Fruit fly (Drosophila melanogaster) whole organism, embryonic: ENCODE results near the gene CG7058.
A peak's percentile ranks its signal among the peaks of the same experiment; 100 is the strongest.

ENCODE experiments used
- Aef1 ChIP-seq: fragments of 200-800 bp; sonication (Bioruptor generic); IDR thresholded peaks from 3 replicates; pipeline ENCODE4 v1.3.6; 2022; ENCODE audit warnings: missing biosample characterization, missing genetic modification characterization
- Awh ChIP-seq: fragments of 200-800 bp; sonication (Bioruptor generic); IDR thresholded peaks from 2 replicates; pipeline ENCODE4, ENCODE4 v1.3.6; 2022; ENCODE audit warnings: missing biosample characterization, missing genetic modification characterization
- CG11695 ChIP-seq: fragments of 200-800 bp; sonication (Bioruptor generic); IDR thresholded peaks from 3 replicates; pipeline ENCODE4 v1.3.6; 2022; ENCODE audit warnings: missing biosample characterization, missing genetic modification characterization
- CG13624 ChIP-seq: fragments of 200-800 bp; sonication (Bioruptor generic); optimal IDR thresholded peaks from 2 replicates; lab custom pipeline; 2016; ENCODE audit warnings: missing biosample characterization, missing genetic modification characterization
- CG14050 ChIP-seq: fragments of 200-800 bp; sonication (Bioruptor generic); IDR thresholded peaks from 3 replicates; pipeline ENCODE4 v1.3.6; 2022; ENCODE audit warnings: missing biosample characterization, missing genetic modification characterization
- CG15011 ChIP-seq: fragments of 200-800 bp; sonication (Bioruptor generic); optimal IDR thresholded peaks from 3 replicates; lab custom pipeline; 2018; ENCODE audit warnings: missing biosample characterization, mild to moderate bottlenecking, missing genetic modification characterization
- CG15269 ChIP-seq: fragments of 200-800 bp; sonication (Bioruptor generic); optimal IDR thresholded peaks from 2 replicates; lab custom pipeline; 2018; ENCODE audit warnings: missing biosample characterization, mild to moderate bottlenecking, missing genetic modification characterization, moderate library complexity
- CG1602 ChIP-seq: fragments of 200-800 bp; sonication (Bioruptor generic); optimal IDR thresholded peaks from 3 replicates; lab custom pipeline; 2016; ENCODE audit warnings: missing biosample characterization, missing genetic modification characterization
- CG17186 ChIP-seq: fragments of 200-800 bp; sonication (Bioruptor generic); optimal IDR thresholded peaks from 3 replicates; lab custom pipeline; 2017; ENCODE audit warnings: missing biosample characterization, missing genetic modification reagents, missing genetic modification characterization
- CG18599 ChIP-seq: fragments of 200-800 bp; sonication (Bioruptor generic); optimal IDR thresholded peaks from 3 replicates; lab custom pipeline; 2017; ENCODE audit warnings: missing biosample characterization, missing genetic modification characterization, mild to moderate bottlenecking, moderate library complexity, missing genetic modification reagents
- CG18764 ChIP-seq: fragments of 200-800 bp; sonication (Bioruptor generic); optimal IDR thresholded peaks from 3 replicates; lab custom pipeline; 2016; ENCODE audit warnings: missing biosample characterization, missing genetic modification characterization
- CG32767 ChIP-seq: fragments of 200-800 bp; sonication (Bioruptor generic); IDR thresholded peaks from 2 replicates; pipeline ENCODE4 v1.3.6; 2022; ENCODE audit warnings: missing biosample characterization, missing genetic modification characterization
- CG34422 ChIP-seq: fragments of 200-800 bp; sonication (Bioruptor generic); IDR thresholded peaks from 3 replicates; pipeline ENCODE4 v1.3.6; 2022; ENCODE audit warnings: missing biosample characterization, missing genetic modification characterization
- CG4360 ChIP-seq: fragments of 200-800 bp; sonication (Bioruptor generic); IDR thresholded peaks from 2 replicates; pipeline ENCODE4 v1.3.6; 2022; ENCODE audit warnings: missing biosample characterization, missing genetic modification characterization
- CG4424 ChIP-seq: fragments of 200-800 bp; sonication (Bioruptor generic); optimal IDR thresholded peaks from 3 replicates; lab custom pipeline; 2016; ENCODE audit warnings: missing biosample characterization, missing genetic modification characterization
- CG4730 ChIP-seq: fragments of 200-800 bp; sonication (Bioruptor generic); IDR thresholded peaks from 2 replicates; pipeline ENCODE4 v1.3.6; 2022; ENCODE audit warnings: missing biosample characterization, missing genetic modification characterization
- CG6683 ChIP-seq: fragments of 200-800 bp; sonication (Bioruptor generic); optimal IDR thresholded peaks from 2 replicates; lab custom pipeline; 2017; ENCODE audit warnings: missing biosample characterization, mild to moderate bottlenecking, missing genetic modification characterization, missing genetic modification reagents
- CG6791 ChIP-seq: fragments of 200-800 bp; sonication (Bioruptor generic); IDR thresholded peaks from 3 replicates; pipeline ENCODE4 v1.3.6; 2022; ENCODE audit warnings: missing biosample characterization, missing genetic modification characterization; ENCODE audit not compliant: partially characterized antibody
- CG8924 ChIP-seq: fragments of 200-800 bp; optimal IDR thresholded peaks from 3 replicates; lab custom pipeline; 2019; ENCODE audit warnings: missing biosample characterization, mild to moderate bottlenecking, missing genetic modification characterization, moderate library complexity
- CG9215 ChIP-seq: fragments of 200-800 bp; sonication (Bioruptor generic); IDR thresholded peaks from 2 replicates; pipeline ENCODE4 v1.3.6; 2022; ENCODE audit warnings: missing biosample characterization, missing genetic modification characterization
- CG9609 ChIP-seq: fragments of 200-800 bp; sonication (Bioruptor generic); optimal IDR thresholded peaks from 3 replicates; lab custom pipeline; 2016; ENCODE audit warnings: missing biosample characterization, missing genetic modification characterization
- Chrac-16 ChIP-seq: fragments of 200-800 bp; sonication (Bioruptor generic); optimal IDR thresholded peaks from 3 replicates; lab custom pipeline; 2016; ENCODE audit warnings: missing biosample characterization, missing genetic modification characterization
- CoRest ChIP-seq: fragments of 200-800 bp; sonication (Bioruptor generic); optimal IDR thresholded peaks from 3 replicates; lab custom pipeline; 2018; ENCODE audit warnings: missing biosample characterization, mild to moderate bottlenecking, missing genetic modification characterization, moderate library complexity
- CrebB ChIP-seq: fragments of 200-800 bp; sonication (Bioruptor generic); optimal IDR thresholded peaks from 3 replicates; lab custom pipeline; 2018; ENCODE audit warnings: missing biosample characterization, mild to moderate bottlenecking, missing genetic modification characterization
- Doc2 ChIP-seq: fragments of 200-800 bp; sonication (Bioruptor generic); IDR thresholded peaks from 2 replicates; pipeline ENCODE4 v1.3.6; 2022; ENCODE audit warnings: missing biosample characterization, missing genetic modification characterization
- Dref ChIP-seq: fragments of 200-800 bp; sonication (Bioruptor generic); IDR thresholded peaks from 2 replicates; pipeline ENCODE4 v1.3.6; 2022; ENCODE audit warnings: missing biosample characterization, missing genetic modification characterization
- Ets97D ChIP-seq: fragments of 200-800 bp; sonication (Bioruptor generic); optimal IDR thresholded peaks from 3 replicates; lab custom pipeline; 2016; ENCODE audit warnings: missing biosample characterization, missing genetic modification characterization
- Fer1 ChIP-seq: fragments of 200-800 bp; sonication (Bioruptor generic); optimal IDR thresholded peaks from 2 replicates; lab custom pipeline; 2017; ENCODE audit warnings: missing biosample characterization, mild to moderate bottlenecking, missing genetic modification characterization
- H15 ChIP-seq: fragments of 200-800 bp; sonication (Bioruptor generic); IDR thresholded peaks from 3 replicates; pipeline ENCODE4 v1.3.6; 2022; ENCODE audit warnings: missing biosample characterization, missing genetic modification characterization
- HLH3B ChIP-seq: fragments of 200-800 bp; sonication (Bioruptor generic); IDR thresholded peaks from 2 replicates; pipeline ENCODE4 v1.3.6; 2022; ENCODE audit warnings: missing biosample characterization, missing genetic modification characterization
- Hr3 ChIP-seq: fragments of 200-800 bp; sonication (Bioruptor generic); optimal IDR thresholded peaks from 3 replicates; lab custom pipeline; 2016; ENCODE audit warnings: missing biosample characterization, missing genetic modification characterization
- Hr39 ChIP-seq: fragments of >200 bp; optimal IDR thresholded peaks from 2 replicates; lab custom pipeline; 2017
- Hsf ChIP-seq: fragments of 200-800 bp; sonication (Bioruptor generic); optimal IDR thresholded peaks from 3 replicates; lab custom pipeline; 2016; ENCODE audit warnings: missing biosample characterization, missing genetic modification characterization
- Lhr ChIP-seq: fragments of 200-800 bp; sonication (Bioruptor generic); optimal IDR thresholded peaks from 3 replicates; lab custom pipeline; 2017; ENCODE audit warnings: mild to moderate bottlenecking, missing biosample characterization, missing genetic modification reagents, missing genetic modification characterization
- Med ChIP-seq: fragments of 200-800 bp; sonication (Bioruptor generic); peaks from one replicate; lab custom pipeline; 2016; ENCODE audit warnings: missing biosample characterization, missing genetic modification characterization, mild to moderate bottlenecking, inconsistent platforms, moderate library complexity
- NC2β ChIP-seq: fragments of 200-800 bp; sonication (Bioruptor generic); optimal IDR thresholded peaks from 2 replicates; lab custom pipeline; 2016; ENCODE audit warnings: missing biosample characterization, missing genetic modification characterization
- amos ChIP-seq: fragments of 200-800 bp; sonication (Bioruptor generic); IDR thresholded peaks from 2 replicates; pipeline ENCODE4 v1.3.6; 2022; ENCODE audit warnings: missing biosample characterization, missing genetic modification characterization; ENCODE audit not compliant: partially characterized antibody
- ash1 ChIP-seq: fragments of 200-800 bp; sonication (Bioruptor generic); optimal IDR thresholded peaks from 2 replicates; lab custom pipeline; 2018; ENCODE audit warnings: missing biosample characterization, mild to moderate bottlenecking, missing genetic modification characterization
- bigmax ChIP-seq: fragments of 200-800 bp; sonication (Bioruptor generic); optimal IDR thresholded peaks from 2 replicates; lab custom pipeline; 2018; ENCODE audit warnings: missing biosample characterization, mild to moderate bottlenecking, missing genetic modification characterization
- br ChIP-seq: fragments of >200 bp; optimal IDR thresholded peaks from 2 replicates; lab custom pipeline; 2017
- cato ChIP-seq: fragments of 200-800 bp; sonication (Bioruptor generic); optimal IDR thresholded peaks from 2 replicates; lab custom pipeline; 2016; ENCODE audit warnings: missing biosample characterization, missing genetic modification characterization, borderline replicate concordance
- cg ChIP-seq: fragments of 200-800 bp; sonication (Bioruptor generic); optimal IDR thresholded peaks from 3 replicates; lab custom pipeline; 2019; ENCODE audit warnings: missing biosample characterization, mild to moderate bottlenecking, missing genetic modification characterization, moderate library complexity
- ems ChIP-seq: fragments of 200-800 bp; sonication (Bioruptor generic); optimal IDR thresholded peaks from 3 replicates; lab custom pipeline; 2016; ENCODE audit warnings: missing biosample characterization, missing genetic modification characterization
- nerfin-1 ChIP-seq: fragments of 200-800 bp; sonication (Bioruptor generic); optimal IDR thresholded peaks from 3 replicates; lab custom pipeline; 2019; ENCODE audit warnings: missing biosample characterization, mild to moderate bottlenecking, missing genetic modification characterization, moderate library complexity
- pita ChIP-seq: fragments of 200-800 bp; sonication (Bioruptor generic); optimal IDR thresholded peaks from 2 replicates; lab custom pipeline; 2017; ENCODE audit warnings: missing biosample characterization, mild to moderate bottlenecking, missing genetic modification characterization
- scrt ChIP-seq: fragments of 200-800 bp; sonication (Bioruptor generic); optimal IDR thresholded peaks from 2 replicates; lab custom pipeline; 2018; ENCODE audit warnings: missing biosample characterization, mild to moderate bottlenecking, missing genetic modification characterization, moderate library complexity
- sna ChIP-seq: fragments of 200-800 bp; sonication (Bioruptor generic); IDR thresholded peaks from 2 replicates; pipeline ENCODE4 v1.3.6; 2022; ENCODE audit warnings: missing biosample characterization, missing genetic modification characterization; ENCODE audit not compliant: partially characterized antibody
- ttk ChIP-seq: fragments of 200-800 bp; sonication (Bioruptor generic); IDR thresholded peaks from 2 replicates; pipeline ENCODE4 v2.1.2; 2022; ENCODE audit warnings: missing biosample characterization, missing genetic modification characterization
- tup ChIP-seq: fragments of 200-800 bp; sonication (Bioruptor generic); optimal IDR thresholded peaks from 2 replicates; lab custom pipeline; 2016; ENCODE audit warnings: missing biosample characterization, mild to moderate bottlenecking, missing genetic modification characterization, moderate library complexity
- unpg ChIP-seq: fragments of 200-800 bp; sonication (Bioruptor generic); optimal IDR thresholded peaks from 3 replicates; lab custom pipeline; 2018; ENCODE audit warnings: missing biosample characterization, mild to moderate bottlenecking, missing genetic modification characterization, moderate library complexity
- wdn ChIP-seq: fragments of 200-800 bp; sonication (Bioruptor generic); IDR thresholded peaks from 2 replicates; pipeline ENCODE4 v1.3.6; 2022; ENCODE audit warnings: missing biosample characterization, missing genetic modification characterization
- yki ChIP-seq: fragments of >200 bp; optimal IDR thresholded peaks from 3 replicates; lab custom pipeline; 2018

The CG7058 gene

dm6 chrX:18775839-18776538 lies 30.5 kb upstream of the CG7058 start (continued):
- TF ChIP-seq CG18599 (GFP tag; lab: Kevin White, UChicago) = no peak
- no peak for TF ChIP-seq yki (lab: Kevin White, UChicago)
- TF ChIP-seq br (lab: Kevin White, UChicago) = no peak
- TF ChIP-seq wdn (GFP tag; lab: Robert Waterston, UW) = no peak
- TF ChIP-seq CoRest (tag; lab: Kevin White, UChicago) = peak; percentile 81
- no peak for TF ChIP-seq NC2β (GFP tag; lab: Kevin White, UChicago)
- 0 out of 2 replicates have a peak, but pooled peaks have one; percentile 15 for TF ChIP-seq CG9215 (GFP tag; lab: Robert Waterston, UW)
- no peak for TF ChIP-seq CG14050
- TF ChIP-seq ems (GFP tag; lab: Kevin White, UChicago) = no peak
- peak; percentile 19 for TF ChIP-seq CG18764
- peak; percentile 56 for TF ChIP-seq Hr3 (GFP tag; lab: Kevin White, UChicago)
- no peak for TF ChIP-seq Ets97D (GFP tag; lab: Kevin White, UChicago)
- TF ChIP-seq H15 = no peak
- no peak for TF ChIP-seq cg (GFP tag; lab: Kevin White, UChicago)
- TF ChIP-seq CG15011 (GFP tag; lab: Kevin White, UChicago) = no peak
- TF ChIP-seq CG17186 = no peak
- TF ChIP-seq scrt (GFP tag; lab: Kevin White, UChicago) = no peak
- no peak for TF ChIP-seq CG6683 (GFP tag; lab: Kevin White, UChicago)
- no peak for TF ChIP-seq Hr39
- no peak for TF ChIP-seq CG6791 (GFP tag; lab: Robert Waterston, UW)
- TF ChIP-seq Med (GFP tag; lab: Kevin White, UChicago) = peak; percentile 58
- TF ChIP-seq CG4424 (GFP tag; lab: Kevin White, UChicago) = peak; percentile 66
- no peak for TF ChIP-seq Doc2 (GFP tag; lab: Robert Waterston, UW)
- no peak for TF ChIP-seq pita (GFP tag; lab: Kevin White, UChicago)
- peak; percentile 45 for TF ChIP-seq Hsf (GFP tag; lab: Kevin White, UChicago)
- no peak for TF ChIP-seq ash1 (GFP tag; lab: Kevin White, UChicago)
- TF ChIP-seq CG32767 (GFP tag; lab: Robert Waterston, UW) = 0 out of 2 replicates have a peak, but pooled peaks have one; percentile 19
- TF ChIP-seq cato = no peak
- peak; percentile 61 for TF ChIP-seq CG15269 (tag; lab: Kevin White, UChicago)
- TF ChIP-seq CG13624 = no peak
- TF ChIP-seq tup (GFP tag; lab: Kevin White, UChicago) = no peak
- TF ChIP-seq bigmax (GFP tag; lab: Kevin White, UChicago) = no peak
- no peak for TF ChIP-seq Fer1
- TF ChIP-seq HLH3B (GFP tag; lab: Robert Waterston, UW) = no peak
- no peak for TF ChIP-seq CG11695 (GFP tag; lab: Robert Waterston, UW)
- TF ChIP-seq CG34422 = peak; percentile 37; the same call in 1 of the 3 replicates
- TF ChIP-seq unpg (GFP tag; lab: Kevin White, UChicago) = peak; percentile 63
- no peak for TF ChIP-seq CG4730 (GFP tag; lab: Robert Waterston, UW)
- TF ChIP-seq Aef1 = no peak
- TF ChIP-seq ttk (GFP tag; lab: Robert Waterston, UW) = no peak
- TF ChIP-seq CG4360 (GFP tag; lab: Robert Waterston, UW) = no peak
- no peak for TF ChIP-seq Awh (GFP tag; lab: Robert Waterston, UW)
- TF ChIP-seq amos (GFP tag; lab: Robert Waterston, UW) = no peak
- peak; percentile 73 for TF ChIP-seq CG8924
- TF ChIP-seq CG1602 (GFP tag; lab: Kevin White, UChicago) = peak; percentile 62
- peak; percentile 62 for TF ChIP-seq Chrac-16 (GFP tag; lab: Kevin White, UChicago)
- no peak for TF ChIP-seq Dref (GFP tag; lab: Robert Waterston, UW)
- TF ChIP-seq sna (GFP tag; lab: Robert Waterston, UW) = no peak
- TF ChIP-seq nerfin-1 = peak; percentile 68
- TF ChIP-seq CrebB (tag; lab: Kevin White, UChicago) = no peak
- TF ChIP-seq Lhr (GFP tag; lab: Kevin White, UChicago) = peak; percentile 52
- no peak for TF ChIP-seq CG9609 (GFP tag; lab: Kevin White, UChicago)
